Worm (Caenorhabditis elegans) whole organism, early embryonic: ENCODE results near the gene nhr-207.

ENCODE experiments used
- B0310.2 ChIP-seq: sonication (generic microtip); optimal IDR thresholded peaks from 2 replicates; lab custom pipeline; 2016; ENCODE audit warnings: mild to moderate bottlenecking, missing genetic modification characterization, missing compliant biosample characterization
- F13C5.2 ChIP-seq: sonication (generic microtip); optimal IDR thresholded peaks from 2 replicates; lab custom pipeline; 2017; ENCODE audit warnings: mild to moderate bottlenecking, missing genetic modification characterization, inconsistent platforms, missing compliant biosample characterization
- aly-1 ChIP-seq: sonication (generic microtip); optimal IDR thresholded peaks from 2 replicates; lab custom pipeline; 2016; ENCODE audit warnings: missing genetic modification characterization, missing compliant biosample characterization
- ama-1 ChIP-seq: fragments of 150-350 bp; optimal IDR thresholded peaks from 2 replicates; lab custom pipeline; 2014
- ceh-13 ChIP-seq: fragments of 200-800 bp; sonication (Bioruptor generic); optimal IDR thresholded peaks from 2 replicates; lab custom pipeline; 2018; ENCODE audit warnings: mild to moderate bottlenecking, missing genetic modification characterization, missing compliant biosample characterization
- ceh-36 ChIP-seq: sonication (generic microtip); optimal IDR thresholded peaks from 2 replicates; lab custom pipeline; 2016; ENCODE audit warnings: missing genetic modification characterization, inconsistent platforms, missing compliant biosample characterization
- ets-7 ChIP-seq: sonication (generic microtip); optimal IDR thresholded peaks from 2 replicates; lab custom pipeline; 2016; ENCODE audit warnings: missing genotype, missing genetic modification characterization, missing compliant biosample characterization
- flt-1 ChIP-seq: fragments of 200-800 bp; sonication (Bioruptor generic); IDR thresholded peaks from 2 replicates; pipeline ENCODE4 v1.3.6; 2022; ENCODE audit warnings: missing genetic modification characterization, missing compliant biosample characterization
- hmbx-1 ChIP-seq: sonication (generic microtip); optimal IDR thresholded peaks from 2 replicates; lab custom pipeline; 2016; ENCODE audit warnings: mild to moderate bottlenecking, missing genetic modification characterization, missing compliant biosample characterization
- hmg-4 ChIP-seq: fragments of 200-800 bp; sonication (Bioruptor generic); optimal IDR thresholded peaks from 2 replicates; lab custom pipeline; 2018; ENCODE audit warnings: mild to moderate bottlenecking, missing genetic modification characterization, missing compliant biosample characterization
- hnd-1 ChIP-seq: sonication (generic microtip); optimal IDR thresholded peaks from 2 replicates; lab custom pipeline; 2016; ENCODE audit warnings: missing genetic modification characterization, missing compliant biosample characterization
- pes-1 ChIP-seq: fragments of 200-800 bp; sonication (Bioruptor generic); IDR thresholded peaks from 2 replicates; pipeline ENCODE4 v1.3.6; 2022; ENCODE audit warnings: missing genetic modification reagents, missing genetic modification characterization, missing compliant biosample characterization
- scrt-1 ChIP-seq: fragments of 200-800 bp; sonication (Bioruptor generic); IDR thresholded peaks from 2 replicates; pipeline ENCODE4 v1.3.6; 2022; ENCODE audit warnings: missing genetic modification characterization, missing compliant biosample characterization
- sea-1 ChIP-seq: fragments of 200-800 bp; sonication (Bioruptor generic); conservative IDR thresholded peaks from 2 replicates; pipeline ENCODE4 v1.3.6; 2022; ENCODE audit warnings: missing genetic modification characterization, missing compliant biosample characterization
- tbx-11 ChIP-seq: fragments of 200-800 bp; sonication (Bioruptor generic); IDR thresholded peaks from 2 replicates; pipeline ENCODE4 v1.3.6; 2022; ENCODE audit warnings: missing genetic modification characterization, missing compliant biosample characterization
- tbx-37 ChIP-seq: fragments of 200-800 bp; sonication (Bioruptor generic); conservative IDR thresholded peaks from 2 replicates; pipeline ENCODE4 v1.3.6; 2022; ENCODE audit warnings: missing genetic modification reagents, missing genetic modification characterization, missing compliant biosample characterization
- tra-4 ChIP-seq: sonication (generic microtip); optimal IDR thresholded peaks from 2 replicates; lab custom pipeline; 2017; ENCODE audit warnings: missing genetic modification characterization, missing compliant biosample characterization

The nhr-207 gene

ce11 chrV:12084216-12084615, 11.7 kb upstream of the nhr-207 start, which contains the start of gene R07B7.8:
Gene R07B7.8 (minus strand): TSS chrV:12084316.
- no peak for TF ChIP-seq ama-1

ce11 chrV:12085867-12086634, 9.9 kb upstream of the nhr-207 start:
- no peak for TF ChIP-seq sea-1 (GFP tag; lab: Robert Waterston, UW)
- TF ChIP-seq ceh-36 (tag; lab: Kevin White, UChicago): no peak
- no peak for TF ChIP-seq ama-1
- TF ChIP-seq aly-1 (tag; lab: Kevin White, UChicago): no peak
- TF ChIP-seq flt-1 (GFP tag; lab: Robert Waterston, UW): no peak
- TF ChIP-seq B0310.2 (tag; lab: Kevin White, UChicago): no peak
- no peak for TF ChIP-seq ceh-13
- no peak for TF ChIP-seq pes-1 (GFP tag; lab: Robert Waterston, UW)
- no peak for TF ChIP-seq hmbx-1 (tag; lab: Kevin White, UChicago)
- no peak for TF ChIP-seq tra-4 (tag; lab: Kevin White, UChicago)
- TF ChIP-seq hmg-4 (GFP tag; lab: Kevin White, UChicago): no peak
- no peak for TF ChIP-seq tbx-37 (GFP tag; lab: Robert Waterston, UW)
- no peak for TF ChIP-seq scrt-1 (GFP tag; lab: Robert Waterston, UW)
- TF ChIP-seq F13C5.2 (tag; lab: Kevin White, UChicago): no peak
- no peak for TF ChIP-seq hnd-1 (tag; lab: Kevin White, UChicago)

ce11 chrV:12086934-12087333, 9.0 kb upstream of the nhr-207 start, which contains the start of gene gana-1:
Gene gana-1 (plus strand): TSS chrV:12087234.
- no peak for TF ChIP-seq aly-1 (tag; lab: Kevin White, UChicago)
- no peak for TF ChIP-seq hmbx-1 (tag; lab: Kevin White, UChicago)
- no peak for TF ChIP-seq tra-4 (tag; lab: Kevin White, UChicago)
- TF ChIP-seq F13C5.2 (tag; lab: Kevin White, UChicago): no peak
- no peak for TF ChIP-seq ceh-13
- TF ChIP-seq hmg-4 (GFP tag; lab: Kevin White, UChicago): no peak
- no peak for TF ChIP-seq sea-1 (GFP tag; lab: Robert Waterston, UW)
- TF ChIP-seq hnd-1 (tag; lab: Kevin White, UChicago): no peak
- no peak for TF ChIP-seq ama-1
- no peak for TF ChIP-seq ceh-36 (tag; lab: Kevin White, UChicago)

ce11 chrV:12088773-12089172, 7.2 kb upstream of the nhr-207 start, which contains the start of gene R07B7.12:
Gene R07B7.12 (plus strand): TSS chrV:12089073.
- TF ChIP-seq ceh-36 (tag; lab: Kevin White, UChicago): no peak
- TF ChIP-seq ceh-13: no peak
- no peak for TF ChIP-seq scrt-1 (GFP tag; lab: Robert Waterston, UW)
- no peak for TF ChIP-seq sea-1 (GFP tag; lab: Robert Waterston, UW)
- TF ChIP-seq tra-4 (tag; lab: Kevin White, UChicago): no peak
- TF ChIP-seq tbx-37 (GFP tag; lab: Robert Waterston, UW): no peak
- no peak for TF ChIP-seq aly-1 (tag; lab: Kevin White, UChicago)
- TF ChIP-seq F13C5.2 (tag; lab: Kevin White, UChicago): no peak

- TF ChIP-seq flt-1 (GFP tag; lab: Robert Waterston, UW) (no peak), ama-1 (no peak), hnd-1 (tag; lab: Kevin White, UChicago) (no peak), sea-1 (GFP tag; lab: Robert Waterston, UW) (no peak), hmg-4 (GFP tag; lab: Kevin White, UChicago) (no peak), tbx-37 (GFP tag; lab: Robert Waterston, UW) (no peak)
These were observed 4.2 kb upstream of the nhr-207 start, which contains the start of gene nhr-206 for ce11 chrV:12091759-12092158. Gene nhr-206 (plus strand): TSS chrV:12092006.

- no peak for TF ChIP-seq hnd-1 (tag; lab: Kevin White, UChicago)
- TF ChIP-seq B0310.2 (tag; lab: Kevin White, UChicago): no peak
- TF ChIP-seq hmg-4 (GFP tag; lab: Kevin White, UChicago): no peak
- TF ChIP-seq tra-4 (tag; lab: Kevin White, UChicago): no peak
- no peak for TF ChIP-seq flt-1 (GFP tag; lab: Robert Waterston, UW)
- TF ChIP-seq scrt-1 (GFP tag; lab: Robert Waterston, UW): no peak
- TF ChIP-seq tbx-11 (GFP tag; lab: Robert Waterston, UW): no peak
- no peak for TF ChIP-seq ets-7 (tag; lab: Kevin White, UChicago)
- TF ChIP-seq tbx-37 (GFP tag; lab: Robert Waterston, UW): no peak
- no peak for TF ChIP-seq ama-1
- TF ChIP-seq F13C5.2 (tag; lab: Kevin White, UChicago): no peak
- no peak for TF ChIP-seq ceh-36 (tag; lab: Kevin White, UChicago)
- TF ChIP-seq sea-1 (GFP tag; lab: Robert Waterston, UW): no peak
- TF ChIP-seq aly-1 (tag; lab: Kevin White, UChicago): no peak
- TF ChIP-seq ceh-13: no peak
- no peak for TF ChIP-seq hmbx-1 (tag; lab: Kevin White, UChicago)
- TF ChIP-seq pes-1 (GFP tag; lab: Robert Waterston, UW): no peak
These were observed 1.9 kb upstream of the nhr-207 start, which contains the start of gene nhr-208 for ce11 chrV:12094030-12094429. Gene nhr-208 (plus strand): TSS chrV:12094317.

ce11 chrV:12098123-12098522, 2.2 kb downstream of the nhr-207 start, which contains the start of gene nhr-209:
Gene nhr-209 (plus strand): TSS chrV:12098149.
- TF ChIP-seq tbx-11 (GFP tag; lab: Robert Waterston, UW): no peak
- TF ChIP-seq ceh-36 (tag; lab: Kevin White, UChicago): no peak
- TF ChIP-seq ets-7 (tag; lab: Kevin White, UChicago): no peak
- TF ChIP-seq scrt-1 (GFP tag; lab: Robert Waterston, UW): no peak
- no peak for TF ChIP-seq B0310.2 (tag; lab: Kevin White, UChicago)
- TF ChIP-seq tra-4 (tag; lab: Kevin White, UChicago): no peak
- no peak for TF ChIP-seq ceh-13
- TF ChIP-seq ama-1: no peak
- TF ChIP-seq F13C5.2 (tag; lab: Kevin White, UChicago): no peak
- TF ChIP-seq flt-1 (GFP tag; lab: Robert Waterston, UW): no peak
- no peak for TF ChIP-seq hmbx-1 (tag; lab: Kevin White, UChicago)
- no peak for TF ChIP-seq hnd-1 (tag; lab: Kevin White, UChicago)
- TF ChIP-seq tbx-37 (GFP tag; lab: Robert Waterston, UW): no peak
- TF ChIP-seq aly-1 (tag; lab: Kevin White, UChicago): no peak
- TF ChIP-seq sea-1 (GFP tag; lab: Robert Waterston, UW): no peak
